Fruit fly (Drosophila melanogaster): ENCODE measurements around the gene CG42342.

dm6 chr3R:16523395-16523794 is 20.8 kb downstream of the CG42342 start:
- TF ChIP-seq CG9948 (tag; optimal IDR thresholded peaks at IDR 0.05) (peak; percentile 22), Pif1B (GFP tag; optimal IDR thresholded peaks at IDR 0.05) (peak; percentile 35), Snoo (tag; optimal IDR thresholded peaks at IDR 0.05) (no peak), EcR (GFP tag; optimal IDR thresholded peaks at IDR 0.05) (no peak), Pif1A (GFP tag; optimal IDR thresholded peaks at IDR 0.05) (peak; percentile 41), CG4496 (GFP tag; IDR thresholded peaks at IDR 0.05) (no peak), CG17806 (tag; optimal IDR thresholded peaks at IDR 0.05) (peak; percentile 67), CG12605 (GFP tag; IDR thresholded peaks at IDR 0.05) (no peak), Ets98B (GFP tag; IDR thresholded peaks at IDR 0.05) (peak; percentile 42; the same call in 1 of the 2 replicates), CG14655 (GFP tag; optimal IDR thresholded peaks at IDR 0.05) (peak; percentile 63), CG13204 (GFP tag; optimal IDR thresholded peaks at IDR 0.05) (no peak), CG34367 (tag; optimal IDR thresholded peaks at IDR 0.05) (peak; percentile 18), CG8301 (tag; optimal IDR thresholded peaks at IDR 0.05) (peak; percentile 81)

Measured in whole organism, pupa.